Worm (Caenorhabditis elegans): ENCODE results near the gene nipa-1.
A peak's percentile ranks its signal among the peaks of the same experiment; 100 is the strongest.

Gene nipa-1

DNA sequence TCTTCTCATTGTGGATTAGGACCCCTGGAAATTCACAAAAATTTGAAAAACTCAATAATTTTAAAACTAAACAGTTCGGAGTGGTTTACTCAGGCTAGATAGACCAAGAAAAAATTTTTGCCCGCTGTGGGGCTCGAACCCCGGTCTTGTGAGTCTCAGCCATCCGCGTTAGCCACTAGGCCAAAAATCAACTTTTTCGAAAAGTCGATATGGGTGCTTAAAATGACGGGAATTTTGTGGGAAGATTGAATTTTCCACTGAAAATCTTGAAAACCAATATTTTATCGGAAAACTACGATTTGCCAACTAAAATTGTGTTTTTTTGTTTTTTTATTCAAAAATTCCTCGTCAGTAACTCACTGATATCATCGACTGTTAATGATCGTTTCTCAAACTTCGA lies 19.4 kb downstream of the nipa-1 start (continued):
- TF ChIP-seq snpc-1.3 (tag; optimal IDR thresholded peaks at IDR 0.05; ENCODE audit: insufficient read depth): no peak
- TF ChIP-seq F10E7.11 (tag; optimal IDR thresholded peaks at IDR 0.05): no peak
- TF ChIP-seq dox-1 (GFP tag; IDR thresholded peaks at IDR 0.05): no peak
- no peak for TF ChIP-seq ztf-6 (GFP tag; IDR thresholded peaks at IDR 0.05)
- TF ChIP-seq ztf-18 (tag; optimal IDR thresholded peaks at IDR 0.05): no peak
- no peak for TF ChIP-seq B0336.3 (GFP tag; IDR thresholded peaks at IDR 0.05)
- TF ChIP-seq lin-26 (GFP tag; IDR thresholded peaks at IDR 0.05): peak; percentile 49; the same call in 1 of the 2 replicates
- TF ChIP-seq nhr-27 (tag; optimal IDR thresholded peaks at IDR 0.05): no peak
- no peak for TF ChIP-seq ccch-3 (GFP tag; optimal IDR thresholded peaks at IDR 0.05)
- no peak for TF ChIP-seq ceh-58 (GFP tag; IDR thresholded peaks at IDR 0.05)
- TF ChIP-seq pha-4 (tag; optimal IDR thresholded peaks at IDR 0.05): no peak
- TF ChIP-seq rpc-1 (optimal IDR thresholded peaks at IDR 0.05): peak; percentile 44
- TF ChIP-seq rpc-1 (tag; optimal IDR thresholded peaks at IDR 0.05): peak; percentile 66
- no peak for TF ChIP-seq lin-35 (GFP tag; optimal IDR thresholded peaks at IDR 0.05)
- TF ChIP-seq B0035.1 (tag; optimal IDR thresholded peaks at IDR 0.05): no peak
- TF ChIP-seq unc-62 (GFP tag; optimal IDR thresholded peaks at IDR 0.05): no peak
- no peak for TF ChIP-seq cebp-1 (GFP tag; IDR thresholded peaks at IDR 0.05)
- no peak for TF ChIP-seq cebp-1 (tag; optimal IDR thresholded peaks at IDR 0.05)
- TF ChIP-seq ama-1 (optimal IDR thresholded peaks at IDR 0.05): no peak
- TF ChIP-seq ama-1 (GFP tag; optimal IDR thresholded peaks at IDR 0.05): no peak
- TF ChIP-seq lin-40 (tag; optimal IDR thresholded peaks at IDR 0.05): no peak
- TF ChIP-seq cebp-2 (GFP tag; IDR thresholded peaks at IDR 0.05): no peak
- no peak for TF ChIP-seq C06A6.2 (GFP tag; conservative IDR thresholded peaks at IDR 0.05)
- no peak for TF ChIP-seq sptf-2 (GFP tag; optimal IDR thresholded peaks at IDR 0.05)
- no peak for TF ChIP-seq D2030.7 (GFP tag; IDR thresholded peaks at IDR 0.05)
- no peak for TF ChIP-seq mcd-1 (GFP tag; IDR thresholded peaks at IDR 0.05)
- no peak for TF ChIP-seq let-607 (tag; optimal IDR thresholded peaks at IDR 0.05)
- TF ChIP-seq ZK185.1 (tag; optimal IDR thresholded peaks at IDR 0.05; ENCODE audit: poor library complexity, severe bottlenecking): no peak
- TF ChIP-seq aptf-3 (GFP tag; IDR thresholded peaks at IDR 0.05): no peak
- no peak for TF ChIP-seq die-1 (tag; optimal IDR thresholded peaks at IDR 0.05)
- TF ChIP-seq F57C9.4 (tag; optimal IDR thresholded peaks at IDR 0.05): no peak
- no peak for TF ChIP-seq nfya-2 (GFP tag; IDR thresholded peaks at IDR 0.05)
- peak; percentile 38; the same call in 1 of the 2 replicates for TF ChIP-seq F33H1.4 (GFP tag; IDR thresholded peaks at IDR 0.05)
- peak; percentile 20; the same call in 1 of the 2 replicates for TF ChIP-seq hmg-1.2 (GFP tag; IDR thresholded peaks at IDR 0.05)
- no peak for TF ChIP-seq Y53G8AR.9 (GFP tag; conservative IDR thresholded peaks at IDR 0.05)
- no peak for TF ChIP-seq hmg-20 (GFP tag; IDR thresholded peaks at IDR 0.05)
- no peak for TF ChIP-seq egrh-3 (GFP tag; IDR thresholded peaks at IDR 0.05)
- TF ChIP-seq attf-3 (GFP tag; conservative IDR thresholded peaks at IDR 0.05): no peak
- TF ChIP-seq sdz-38 (tag; optimal IDR thresholded peaks at IDR 0.05): no peak
- TF ChIP-seq bed-1 (GFP tag; IDR thresholded peaks at IDR 0.05): no peak
- peak; percentile 44 for TF ChIP-seq him-1 (tag; optimal IDR thresholded peaks at IDR 0.05)
- no peak for TF ChIP-seq lin-54 (GFP tag; optimal IDR thresholded peaks at IDR 0.05)
- no peak for TF ChIP-seq akir-1 (GFP tag; optimal IDR thresholded peaks at IDR 0.05)
- TF ChIP-seq nfya-1 (tag; optimal IDR thresholded peaks at IDR 0.05; ENCODE audit: borderline replicate concordance, insufficient read depth): no peak
- no peak for TF ChIP-seq hlh-26 (GFP tag; conservative IDR thresholded peaks at IDR 0.05)
- no peak for TF ChIP-seq unc-130 (GFP tag; optimal IDR thresholded peaks at IDR 0.05)
- no peak for TF ChIP-seq ceh-79 (tag; optimal IDR thresholded peaks at IDR 0.05)
- no peak for TF ChIP-seq F39B2.1 (GFP tag; IDR thresholded peaks at IDR 0.05)
- TF ChIP-seq egl-18 (GFP tag; IDR thresholded peaks at IDR 0.05): no peak
- TF ChIP-seq attf-5 (GFP tag; optimal IDR thresholded peaks at IDR 0.05): no peak
